Fruit fly (Drosophila melanogaster) Kc167 (cell line): ENCODE data around the gene CG6656.

Source experiments
- insv ChIP-seq: fragments of >200 bp; optimal IDR thresholded peaks from 3 replicates; lab custom pipeline; 2018; ENCODE audit warnings: missing external identifiers
- psq ChIP-seq: fragments of >200 bp; optimal IDR thresholded peaks from 2 replicates; lab custom pipeline; 2017; ENCODE audit warnings: missing external identifiers

DNA sequence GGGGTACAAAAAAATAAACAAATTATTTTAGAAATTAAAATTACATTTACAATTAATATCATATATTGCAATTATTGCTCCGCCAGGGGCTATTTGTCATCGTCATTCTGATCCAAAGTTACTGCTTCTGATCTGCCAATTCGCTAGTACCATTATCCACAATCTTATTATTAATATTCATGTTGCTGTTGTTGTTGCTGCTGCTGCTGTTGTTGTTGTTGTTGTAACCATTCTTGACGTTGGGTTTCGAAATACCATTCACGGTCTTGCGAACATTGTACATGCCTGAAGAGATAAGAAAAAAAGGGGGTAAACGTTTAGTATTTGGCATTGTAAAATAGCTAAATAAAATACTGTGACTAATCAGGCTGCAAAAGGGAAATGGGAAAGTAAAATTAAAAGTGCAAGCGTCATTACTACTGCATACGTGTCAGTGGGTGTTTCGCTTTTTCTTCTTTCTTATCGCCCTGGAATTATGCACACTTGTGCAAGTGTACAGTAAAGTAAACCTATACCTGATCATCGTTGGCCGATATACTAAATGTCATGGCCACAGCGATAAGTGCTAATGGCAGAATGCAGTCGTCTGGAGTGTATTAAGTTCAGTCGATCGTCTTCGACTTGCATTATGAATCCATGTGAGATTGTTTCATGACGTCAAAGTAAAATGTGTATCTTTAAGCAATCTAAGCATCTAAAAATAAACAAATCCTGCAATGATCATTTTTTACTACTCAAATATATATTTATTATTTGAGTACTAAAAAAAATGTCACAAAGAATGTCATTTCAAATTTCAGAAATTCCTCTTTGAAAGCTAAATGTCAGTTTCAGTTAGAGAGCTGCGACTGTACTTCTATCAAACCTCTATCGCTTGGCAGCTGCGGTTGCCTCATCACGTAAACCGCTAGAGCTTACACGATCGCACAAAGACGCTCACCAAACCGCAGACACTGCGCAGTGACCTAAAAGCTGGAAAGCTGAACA lies 23.2 kb upstream of the CG6656 start:
- TF ChIP-seq psq (lab: Kevin White, UChicago), result no peak
- no peak for TF ChIP-seq insv
